Worm (Caenorhabditis elegans): Measurements from ENCODE around the gene K03B4.8.

DNA sequence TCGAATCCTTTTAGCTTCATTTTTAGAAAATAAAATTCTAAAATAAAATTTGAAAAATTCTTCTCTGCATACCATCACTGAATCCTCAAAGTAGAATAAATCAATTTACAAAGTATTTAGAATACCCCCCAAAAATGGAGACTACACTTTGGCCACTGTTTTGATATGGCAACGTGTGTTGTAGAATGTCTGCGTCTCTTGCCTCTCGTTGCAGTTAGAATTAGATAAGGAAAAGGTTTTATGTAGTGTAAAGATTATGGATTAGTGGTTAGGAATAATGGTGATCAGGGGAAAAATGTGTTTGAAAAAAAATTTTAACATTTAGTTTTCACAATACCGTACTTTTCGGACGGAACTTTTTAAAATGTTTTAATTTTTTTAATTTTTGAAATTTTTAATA, 45.6 kb upstream of the K03B4.8 start, which contains the start of gene prx-6:
- TF ChIP-seq hlh-13 (GFP tag; optimal IDR thresholded peaks at IDR 0.05) (no peak), dve-1 (tag; optimal IDR thresholded peaks at IDR 0.05) (no peak)

Measured in whole organism, late embryonic.